Worm (Caenorhabditis elegans) whole organism, L3 larva: ENCODE data around the gene unc-103.

Source experiments
- R02D3.7 ChIP-seq: fragments of 150-350 bp; optimal IDR thresholded peaks from 2 replicates; lab custom pipeline; 2014; ENCODE audit warnings: missing biosample characterization, missing genetic modification characterization
- ZK546.5 ChIP-seq: sonication (generic microtip); optimal IDR thresholded peaks from 2 replicates; lab custom pipeline; 2017; ENCODE audit warnings: missing biosample characterization, missing genetic modification characterization
- ama-1 ChIP-seq: fragments of 150-350 bp; optimal IDR thresholded peaks from 2 replicates; lab custom pipeline; 2018
- ceh-16 ChIP-seq: sonication (generic microtip); optimal IDR thresholded peaks from 2 replicates; lab custom pipeline; 2017; ENCODE audit warnings: missing biosample characterization, missing genetic modification characterization
- ceh-28 ChIP-seq: fragments of 150-350 bp; optimal IDR thresholded peaks from 2 replicates; lab custom pipeline; 2014; ENCODE audit warnings: missing biosample characterization, missing genetic modification reagents, missing genetic modification characterization
- ceh-82 ChIP-seq: fragments of 150-350 bp; optimal IDR thresholded peaks from 2 replicates; lab custom pipeline; 2014; ENCODE audit warnings: missing biosample characterization, missing genetic modification characterization
- ceh-9 ChIP-seq: sonication (generic microtip); optimal IDR thresholded peaks from 2 replicates; lab custom pipeline; 2018; ENCODE audit warnings: missing biosample characterization, missing genetic modification characterization
- daf-12 ChIP-seq: fragments of 150-350 bp; optimal IDR thresholded peaks from 2 replicates; lab custom pipeline; 2014; ENCODE audit warnings: missing biosample characterization, missing genetic modification reagents, missing genetic modification characterization
- egl-27 ChIP-seq: sonication (generic microtip); optimal IDR thresholded peaks from 4 replicates; lab custom pipeline; 2017; ENCODE audit warnings: missing biosample characterization, missing genetic modification reagents, missing genetic modification characterization
- elt-1 ChIP-seq: fragments of 150-350 bp; optimal IDR thresholded peaks from 2 replicates; lab custom pipeline; 2014; ENCODE audit warnings: missing biosample characterization, missing genetic modification characterization
- elt-2 ChIP-seq: sonication (generic microtip); optimal IDR thresholded peaks from 2 replicates; lab custom pipeline; 2016; ENCODE audit warnings: missing genetic modification reagents, mild to moderate bottlenecking, missing genetic modification characterization, missing compliant biosample characterization
- elt-3 ChIP-seq, 3 experiments: fragments of 150-350 bp in 1 of 3; sonication (generic microtip) in 2 of 3; optimal IDR thresholded peaks; 2 replicates in 2 of 3; 4 replicates in 1 of 3; lab custom pipeline; 2014 to 2017; ENCODE audit warnings: missing biosample characterization in 3 of 3, missing genetic modification characterization in 3 of 3
- eor-1 ChIP-seq, 2 experiments: fragments of 150-350 bp; optimal IDR thresholded peaks; 2 replicates each; lab custom pipeline; 2014 to 2018; ENCODE audit warnings: missing biosample characterization in 2 of 2, missing genetic modification characterization in 2 of 2
- fkh-10 ChIP-seq: sonication (generic microtip); optimal IDR thresholded peaks from 2 replicates; lab custom pipeline; 2017; ENCODE audit warnings: missing biosample characterization, missing genetic modification reagents, missing genetic modification characterization
- fkh-2 ChIP-seq: fragments of 150-350 bp; optimal IDR thresholded peaks from 2 replicates; lab custom pipeline; 2014; ENCODE audit warnings: missing biosample characterization, missing genetic modification reagents, missing genetic modification characterization
- fos-1 ChIP-seq: fragments of 150-350 bp; optimal IDR thresholded peaks from 2 replicates; lab custom pipeline; 2014; ENCODE audit warnings: missing biosample characterization, missing genetic modification characterization
- hmg-11 ChIP-seq: sonication (generic microtip); optimal IDR thresholded peaks from 2 replicates; lab custom pipeline; 2016; ENCODE audit warnings: missing genetic modification characterization, missing compliant biosample characterization
- jun-1 ChIP-seq: fragments of 150-350 bp; optimal IDR thresholded peaks from 2 replicates; lab custom pipeline; 2014; ENCODE audit warnings: missing biosample characterization, missing genetic modification reagents, missing genetic modification characterization
- lin-15B ChIP-seq: fragments of 150-350 bp; optimal IDR thresholded peaks from 2 replicates; lab custom pipeline; 2014; ENCODE audit warnings: missing biosample characterization, missing genetic modification characterization
- lin-39 ChIP-seq: fragments of 150-350 bp; optimal IDR thresholded peaks from 2 replicates; lab custom pipeline; 2018; ENCODE audit warnings: missing biosample characterization, missing genetic modification reagents, missing genetic modification characterization
- lsy-12 ChIP-seq: sonication (generic microtip); optimal IDR thresholded peaks from 2 replicates; lab custom pipeline; 2016; ENCODE audit warnings: mild to moderate bottlenecking, missing genetic modification characterization, missing compliant biosample characterization
- mdl-1 ChIP-seq: fragments of 150-350 bp; optimal IDR thresholded peaks from 2 replicates; lab custom pipeline; 2014; ENCODE audit warnings: missing biosample characterization, missing genetic modification characterization
- nfya-1 ChIP-seq: sonication (generic microtip); optimal IDR thresholded peaks from 2 replicates; lab custom pipeline; 2017; ENCODE audit warnings: missing genetic modification characterization, mild to moderate bottlenecking, missing compliant biosample characterization, antibody characterized with exemption, moderate library complexity; ENCODE audit not compliant: insufficient read depth
- nhr-11 ChIP-seq: fragments of 150-350 bp; optimal IDR thresholded peaks from 2 replicates; lab custom pipeline; 2014; ENCODE audit warnings: missing biosample characterization, missing genetic modification characterization
- nhr-23 ChIP-seq: fragments of 150-350 bp; optimal IDR thresholded peaks from 2 replicates; lab custom pipeline; 2014; ENCODE audit warnings: missing biosample characterization, missing genetic modification reagents, missing genetic modification characterization
- nhr-237 ChIP-seq: fragments of 150-350 bp; optimal IDR thresholded peaks from 2 replicates; lab custom pipeline; 2014; ENCODE audit warnings: missing biosample characterization, missing genetic modification characterization
- nhr-25 ChIP-seq: sonication (generic microtip); optimal IDR thresholded peaks from 2 replicates; lab custom pipeline; 2017; ENCODE audit warnings: missing biosample characterization, missing genetic modification characterization
- nhr-28 ChIP-seq: fragments of 150-350 bp; optimal IDR thresholded peaks from 2 replicates; lab custom pipeline; 2014; ENCODE audit warnings: missing biosample characterization, missing genetic modification characterization
- nhr-43 ChIP-seq: sonication (generic microtip); optimal IDR thresholded peaks from 2 replicates; lab custom pipeline; 2016; ENCODE audit warnings: mild to moderate bottlenecking, missing genetic modification characterization, missing compliant biosample characterization; ENCODE audit not compliant: poor library complexity, severe bottlenecking
- nhr-67 ChIP-seq: fragments of 150-350 bp; optimal IDR thresholded peaks from 2 replicates; lab custom pipeline; 2014; ENCODE audit warnings: missing biosample characterization, missing genetic modification characterization
- nhr-76 ChIP-seq: fragments of 150-350 bp; sonication (generic microtip); optimal IDR thresholded peaks from 5 replicates; lab custom pipeline; 2014; ENCODE audit warnings: missing biosample characterization, missing genetic modification characterization
- pha-4 ChIP-seq: fragments of 150-350 bp; optimal IDR thresholded peaks from 2 replicates; lab custom pipeline; 2014; ENCODE audit warnings: missing biosample characterization, missing genetic modification reagents, missing genetic modification characterization
- pqm-1 ChIP-seq: fragments of 150-350 bp; optimal IDR thresholded peaks from 2 replicates; lab custom pipeline; 2017; ENCODE audit warnings: missing biosample characterization, missing genetic modification characterization, inconsistent platforms
- sea-2 ChIP-seq: fragments of 150-350 bp; sonication (generic microtip); optimal IDR thresholded peaks from 4 replicates; lab custom pipeline; 2014; ENCODE audit warnings: missing biosample characterization, missing genetic modification reagents, missing genetic modification characterization
- skn-1 ChIP-seq: fragments of 150-350 bp; optimal IDR thresholded peaks from 2 replicates; lab custom pipeline; 2014; ENCODE audit warnings: missing biosample characterization, missing genetic modification characterization
- snpc-4 ChIP-seq: fragments of 150-350 bp; optimal IDR thresholded peaks from 2 replicates; lab custom pipeline; 2014; ENCODE audit warnings: missing biosample characterization, missing genetic modification characterization
- tbx-2 ChIP-seq: sonication (generic microtip); optimal IDR thresholded peaks from 2 replicates; lab custom pipeline; 2016; ENCODE audit warnings: mild to moderate bottlenecking, missing genetic modification characterization, missing compliant biosample characterization
- unc-39 ChIP-seq: sonication (generic microtip); optimal IDR thresholded peaks from 4 replicates; lab custom pipeline; 2017; ENCODE audit warnings: missing biosample characterization, missing genetic modification characterization
- unc-62 ChIP-seq: fragments of 150-350 bp; sonication (generic microtip); optimal IDR thresholded peaks from 4 replicates; lab custom pipeline; 2014; ENCODE audit warnings: missing biosample characterization, missing genetic modification reagents, missing genetic modification characterization
- zag-1 ChIP-seq: fragments of 150-350 bp; optimal IDR thresholded peaks from 2 replicates; lab custom pipeline; 2014; ENCODE audit warnings: missing biosample characterization, missing genetic modification characterization
- ztf-11 ChIP-seq: fragments of 150-350 bp; optimal IDR thresholded peaks from 2 replicates; lab custom pipeline; 2014; ENCODE audit warnings: missing biosample characterization, missing genetic modification characterization
- ztf-4 ChIP-seq: fragments of 150-350 bp; optimal IDR thresholded peaks from 2 replicates; lab custom pipeline; 2014; ENCODE audit warnings: missing biosample characterization, missing genetic modification characterization

Gene unc-103

ce11 chrIII:4088338-4088918 is 26.8 kb upstream of the unc-103 start:
- TF ChIP-seq pha-4 (tag; lab: Kevin White, UChicago) = peak; percentile 74
- no peak for TF ChIP-seq ztf-4 (tag; lab: Kevin White, UChicago)
- no peak for TF ChIP-seq nhr-23 (tag; lab: Kevin White, UChicago)
- no peak for TF ChIP-seq ztf-11 (tag; lab: Kevin White, UChicago)
- TF ChIP-seq elt-1 (tag; lab: Kevin White, UChicago) = no peak
- no peak for TF ChIP-seq nhr-11 (tag; lab: Kevin White, UChicago)
- TF ChIP-seq nhr-25 (tag; lab: Kevin White, UChicago) = no peak
- TF ChIP-seq fkh-10 (GFP tag; lab: Kevin White, UChicago) = no peak
- TF ChIP-seq skn-1 (tag; lab: Kevin White, UChicago) = no peak
- TF ChIP-seq sea-2 = no peak
- TF ChIP-seq elt-2 (tag; lab: Kevin White, UChicago) = peak; percentile 70
- no peak for TF ChIP-seq eor-1 (tag; optimal IDR thresholded peaks at IDR 0.05; lab: Kevin White, UChicago)
- peak; percentile 18 for TF ChIP-seq pqm-1
- no peak for TF ChIP-seq unc-39 (tag; lab: Kevin White, UChicago)
- TF ChIP-seq ama-1 = peak; percentile 2
- peak; percentile 38 for TF ChIP-seq hmg-11 (tag; lab: Kevin White, UChicago)
- TF ChIP-seq daf-12 (tag; lab: Kevin White, UChicago) = no peak
- no peak for TF ChIP-seq nhr-76 (tag; lab: Kevin White, UChicago)
- no peak for TF ChIP-seq nhr-43 (tag; lab: Kevin White, UChicago)
- TF ChIP-seq R02D3.7 = no peak
- TF ChIP-seq lin-15B (tag; lab: Kevin White, UChicago) = peak; percentile 40
- TF ChIP-seq fkh-2 (tag; lab: Kevin White, UChicago) = no peak
- TF ChIP-seq nhr-237 (tag; lab: Kevin White, UChicago) = no peak
- TF ChIP-seq ceh-28 (tag; lab: Kevin White, UChicago) = no peak
- TF ChIP-seq nhr-28 (tag; lab: Kevin White, UChicago) = no peak
- no peak for TF ChIP-seq mdl-1
- no peak for TF ChIP-seq jun-1 (tag; lab: Kevin White, UChicago)
- TF ChIP-seq ceh-82 (tag; lab: Kevin White, UChicago) = no peak
- TF ChIP-seq lsy-12 (tag; lab: Kevin White, UChicago) = no peak
- no peak for TF ChIP-seq unc-62 (GFP tag; lab: Kevin White, UChicago)
- peak; percentile 50 for TF ChIP-seq nfya-1
- no peak for TF ChIP-seq lin-39 (tag; lab: Kevin White, UChicago)
- no peak for TF ChIP-seq zag-1
- TF ChIP-seq tbx-2 = no peak
- no peak for TF ChIP-seq elt-3 (tag; optimal IDR thresholded peaks at IDR 0.05; lab: Kevin White, UChicago)
- TF ChIP-seq ceh-16 (tag; lab: Kevin White, UChicago) = no peak
- no peak for TF ChIP-seq ZK546.5
- no peak for TF ChIP-seq nhr-67 (tag; lab: Kevin White, UChicago)
- no peak for TF ChIP-seq ceh-9 (tag; lab: Kevin White, UChicago)
- no peak for TF ChIP-seq snpc-4 (tag; lab: Kevin White, UChicago)
- TF ChIP-seq fos-1 (tag; lab: Kevin White, UChicago) = no peak
- TF ChIP-seq, all 47 proteins: peak for 7

- TF ChIP-seq ama-1 (no peak), hmg-11 (tag; lab: Kevin White, UChicago) (no peak), nhr-11 (tag; lab: Kevin White, UChicago) (no peak), ZK546.5 (no peak), egl-27 (no peak), mdl-1 (no peak), nhr-67 (tag; lab: Kevin White, UChicago) (no peak), ceh-9 (tag; lab: Kevin White, UChicago) (no peak), nfya-1 (no peak), pqm-1 (no peak), nhr-76 (tag; lab: Kevin White, UChicago) (no peak), ceh-16 (tag; lab: Kevin White, UChicago) (no peak), ztf-4 (tag; lab: Kevin White, UChicago) (no peak)
- TF ChIP-seq, all 47 proteins: peak for 0
Observed at ce11 chrIII:4090773-4091172, 24.4 kb upstream of the unc-103 start, which contains the start of gene C03C10.2. Gene C03C10.2, plus strand, starts transcription at chrIII:4091073.
